Worm (Caenorhabditis elegans): ENCODE data around the gene ZK180.8.

The ZK180.8 gene

DNA sequence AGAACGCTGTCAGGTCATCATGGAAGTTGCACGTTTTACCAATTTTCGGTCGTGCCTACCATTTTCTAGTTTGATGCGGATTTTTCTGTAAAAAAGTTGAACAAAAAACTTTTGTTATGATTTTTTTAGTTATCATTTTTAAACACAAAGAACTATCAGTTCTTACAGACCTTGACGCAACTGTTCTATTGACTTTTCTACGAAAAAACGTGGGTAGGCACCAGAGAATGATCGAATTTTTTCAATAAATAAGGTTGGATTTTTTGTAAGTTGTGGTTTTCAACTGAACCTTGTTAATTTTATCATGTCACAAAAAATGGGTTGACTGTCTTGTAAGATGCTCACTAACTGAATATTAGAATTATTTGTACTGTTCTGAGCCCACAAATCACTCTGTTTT is 32.9 kb downstream of the ZK180.8 start (continued):
- no peak for TF ChIP-seq fos-1 (tag; optimal IDR thresholded peaks at IDR 0.05)
- no peak for TF ChIP-seq rnt-1 (tag; optimal IDR thresholded peaks at IDR 0.05)
- TF ChIP-seq nhr-76 (tag; optimal IDR thresholded peaks at IDR 0.05), result no peak
- TF ChIP-seq mep-1 (tag; optimal IDR thresholded peaks at IDR 0.05), result no peak
- TF ChIP-seq ets-5 (GFP tag; IDR thresholded peaks at IDR 0.05), result no peak
- TF ChIP-seq ama-1 (optimal IDR thresholded peaks at IDR 0.05), result no peak
- no peak for TF ChIP-seq fkh-10 (GFP tag; optimal IDR thresholded peaks at IDR 0.05)
- peak; percentile 7 for TF ChIP-seq snu-23 (GFP tag; optimal IDR thresholded peaks at IDR 0.05)
- TF ChIP-seq swsn-7 (tag; optimal IDR thresholded peaks at IDR 0.05), result no peak
- no peak for TF ChIP-seq C16A3.4 (tag; optimal IDR thresholded peaks at IDR 0.05)
- TF ChIP-seq fkh-8 (tag; optimal IDR thresholded peaks at IDR 0.05), result no peak
- TF ChIP-seq sup-37 (GFP tag; optimal IDR thresholded peaks at IDR 0.05), result no peak
- peak; percentile 9 for TF ChIP-seq nhr-71 (tag; optimal IDR thresholded peaks at IDR 0.05)
- no peak for TF ChIP-seq nhr-237 (tag; optimal IDR thresholded peaks at IDR 0.05)
- TF ChIP-seq pax-3 (tag; optimal IDR thresholded peaks at IDR 0.05), result no peak
- TF ChIP-seq aha-1 (tag; optimal IDR thresholded peaks at IDR 0.05), result no peak
- TF ChIP-seq hlh-17 (GFP tag; optimal IDR thresholded peaks at IDR 0.05; ENCODE audit: borderline replicate concordance), result no peak
- no peak for TF ChIP-seq fkh-4 (tag; optimal IDR thresholded peaks at IDR 0.05; ENCODE audit: borderline replicate concordance)
- no peak for TF ChIP-seq nhr-12 (tag; optimal IDR thresholded peaks at IDR 0.05)
- no peak for TF ChIP-seq skn-1 (tag; optimal IDR thresholded peaks at IDR 0.05)
- TF ChIP-seq nhr-19 (GFP tag; conservative IDR thresholded peaks at IDR 0.05), result peak; percentile 77
- no peak for TF ChIP-seq lir-3 (tag; optimal IDR thresholded peaks at IDR 0.05; ENCODE audit: poor library complexity)
- no peak for TF ChIP-seq sptf-1 (tag; optimal IDR thresholded peaks at IDR 0.05)

DNA sequence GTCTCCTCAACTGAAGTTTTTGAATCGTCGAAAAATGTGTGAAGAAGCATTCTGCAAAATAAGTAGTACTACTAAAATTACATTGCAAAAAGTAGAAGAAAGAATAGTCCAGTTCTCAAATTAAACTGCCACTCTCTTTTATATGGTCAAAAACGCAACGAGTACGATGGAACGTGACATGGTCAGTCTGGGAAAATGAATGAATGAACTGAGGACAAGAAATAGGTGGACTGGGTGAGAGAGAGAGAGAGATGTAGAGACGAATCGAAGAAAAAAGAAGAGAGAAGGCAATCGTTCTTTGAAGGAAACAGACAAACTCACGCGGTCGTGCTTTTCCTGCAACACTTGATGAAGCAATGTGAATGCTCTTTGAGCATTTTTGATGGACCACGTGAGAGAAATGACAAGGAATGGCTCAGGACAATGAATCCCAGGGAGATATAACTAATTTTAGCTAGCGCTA is 34.5 kb downstream of the ZK180.8 start, which contains the start of gene M01H9.3:
M01H9.3 (minus strand) TSS at position 51 of the 463 bp plus-strand sequence.
- TF ChIP-seq lin-35 (GFP tag; optimal IDR thresholded peaks at IDR 0.05) (peak; percentile 62 to 80), hlh-17 (GFP tag; optimal IDR thresholded peaks at IDR 0.05; ENCODE audit: borderline replicate concordance) (no peak), nhr-84 (tag; optimal IDR thresholded peaks at IDR 0.05) (no peak), mef-2 (tag; optimal IDR thresholded peaks at IDR 0.05) (peak; percentile 67), hlh-4 (tag; optimal IDR thresholded peaks at IDR 0.05) (no peak), nhr-12 (tag; optimal IDR thresholded peaks at IDR 0.05) (no peak), lin-13 (GFP tag; optimal IDR thresholded peaks at IDR 0.05) (peak; percentile 4), ceh-90 (tag; optimal IDR thresholded peaks at IDR 0.05) (no peak), sptf-1 (tag; optimal IDR thresholded peaks at IDR 0.05) (no peak), nhr-77 (tag; optimal IDR thresholded peaks at IDR 0.05) (no peak), dsc-1 (tag; optimal IDR thresholded peaks at IDR 0.05) (no peak), mdl-1 (tag; optimal IDR thresholded peaks at IDR 0.05) (peak in 1 of 2 experiments; percentile 97), lin-15B (tag; optimal IDR thresholded peaks at IDR 0.05) (no peak), fkh-8 (tag; optimal IDR thresholded peaks at IDR 0.05) (peak; percentile 59), egl-13 (tag; optimal IDR thresholded peaks at IDR 0.05) (no peak), jun-1 (tag; optimal IDR thresholded peaks at IDR 0.05) (peak; percentile 30), ceh-82 (tag; optimal IDR thresholded peaks at IDR 0.05) (peak in 2 of 3 experiments; percentile 14 to 41), efl-3 (GFP tag; optimal IDR thresholded peaks at IDR 0.05) (no peak), unc-98 (GFP tag; IDR thresholded peaks at IDR 0.05) (no peak), mep-1 (tag; optimal IDR thresholded peaks at IDR 0.05) (peak; percentile 57), dpl-1 (GFP tag; optimal IDR thresholded peaks at IDR 0.05) (peak; percentile 33 to 60 (median 53)), nhr-71 (tag; optimal IDR thresholded peaks at IDR 0.05) (peak; percentile 92), nhr-85 (tag) (peak; percentile 79), snpc-4 (tag; optimal IDR thresholded peaks at IDR 0.05) (no peak), nhr-76 (tag; optimal IDR thresholded peaks at IDR 0.05) (no peak), blmp-1 (tag; optimal IDR thresholded peaks at IDR 0.05) (no peak), swsn-7 (tag; optimal IDR thresholded peaks at IDR 0.05) (peak; percentile 67), ztf-11 (tag; optimal IDR thresholded peaks at IDR 0.05) (no peak), snu-23 (GFP tag; optimal IDR thresholded peaks at IDR 0.05) (peak; percentile 89), irx-1 (tag; optimal IDR thresholded peaks at IDR 0.05) (no peak), nhr-237 (tag; optimal IDR thresholded peaks at IDR 0.05) (no peak), zag-1 (tag; optimal IDR thresholded peaks at IDR 0.05) (no peak), ceh-88 (GFP tag; IDR thresholded peaks at IDR 0.05) (peak; percentile 35; the same call in 1 of the 2 replicates), fkh-4 (tag; optimal IDR thresholded peaks at IDR 0.05; ENCODE audit: borderline replicate concordance) (no peak), grh-1 (GFP tag; IDR thresholded peaks at IDR 0.05) (no peak), lin-39 (tag; optimal IDR thresholded peaks at IDR 0.05) (peak; percentile 48), fkh-10 (GFP tag; optimal IDR thresholded peaks at IDR 0.05) (peak; percentile 8), sup-37 (GFP tag; optimal IDR thresholded peaks at IDR 0.05) (no peak), ama-1 (optimal IDR thresholded peaks at IDR 0.05) (peak; percentile 65), C16A3.4 (tag; optimal IDR thresholded peaks at IDR 0.05) (peak; percentile 58), ztf-4 (tag; optimal IDR thresholded peaks at IDR 0.05) (peak; percentile 71), pax-3 (tag; optimal IDR thresholded peaks at IDR 0.05) (peak; percentile 16), nhr-20 (tag; optimal IDR thresholded peaks at IDR 0.05) (peak; percentile 89)
